Worm (Caenorhabditis elegans) whole organism, L4 larva: ENCODE results near the gene enee-1.

Source experiments
- F26F4.8 ChIP-seq: fragments of 200-800 bp; sonication (Bioruptor generic); conservative IDR thresholded peaks from 2 replicates; pipeline ENCODE4 v1.3.6; 2022; ENCODE audit warnings: missing genetic modification characterization, missing compliant biosample characterization
- F49E8.2 ChIP-seq: sonication (generic microtip); optimal IDR thresholded peaks from 2 replicates; lab custom pipeline; 2016; ENCODE audit warnings: missing compliant biosample characterization, mild to moderate bottlenecking, missing genetic modification characterization, borderline replicate concordance
- Y105C5A.15 ChIP-seq: fragments of 200-800 bp; sonication (Bioruptor generic); IDR thresholded peaks from 2 replicates; pipeline ENCODE4 v1.3.6; 2022; ENCODE audit warnings: missing genetic modification characterization, missing compliant biosample characterization
- Y5F2A.4 ChIP-seq: fragments of 200-800 bp; sonication (Bioruptor generic); optimal IDR thresholded peaks from 2 replicates; lab custom pipeline; 2018; ENCODE audit warnings: mild to moderate bottlenecking, missing genetic modification characterization, missing compliant biosample characterization
- aha-1 ChIP-seq: fragments of 150-350 bp; peaks from one replicate; lab custom pipeline; 2014; ENCODE audit warnings: missing biosample characterization, missing genetic modification characterization
- ama-1 ChIP-seq: fragments of 150-350 bp; optimal IDR thresholded peaks from 2 replicates; lab custom pipeline; 2014; ENCODE audit warnings: inconsistent platforms, mixed read lengths
- arid-1 ChIP-seq: fragments of 200-800 bp; sonication (Bioruptor generic); conservative IDR thresholded peaks from 2 replicates; pipeline ENCODE4 v1.3.6; 2022; ENCODE audit warnings: missing genetic modification reagents, missing genetic modification characterization, missing compliant biosample characterization
- dmd-6 ChIP-seq: fragments of 200-800 bp; sonication (Bioruptor generic); IDR thresholded peaks from 2 replicates; pipeline ENCODE4 v1.3.6; 2022; ENCODE audit warnings: missing genetic modification reagents, missing genetic modification characterization, missing compliant biosample characterization
- dpl-1 ChIP-seq: fragments of 150-350 bp; optimal IDR thresholded peaks from 2 replicates; lab custom pipeline; 2014; ENCODE audit warnings: missing biosample characterization, missing genetic modification reagents, missing genetic modification characterization
- dve-1 ChIP-seq: sonication (generic microtip); optimal IDR thresholded peaks from 2 replicates; lab custom pipeline; 2017; ENCODE audit warnings: antibody characterized with exemption, mild to moderate bottlenecking, missing genetic modification characterization, missing compliant biosample characterization; ENCODE audit not compliant: insufficient read depth
- egl-43 ChIP-seq: fragments of 200-800 bp; sonication (Bioruptor generic); IDR thresholded peaks from 2 replicates; pipeline ENCODE4 v1.3.6; 2022; ENCODE audit warnings: missing genetic modification reagents, missing genetic modification characterization, missing compliant biosample characterization
- fkh-10 ChIP-seq: fragments of 150-350 bp; optimal IDR thresholded peaks from 2 replicates; lab custom pipeline; 2014; ENCODE audit warnings: missing biosample characterization, missing genetic modification reagents, missing genetic modification characterization
- hif-1 ChIP-seq, 2 experiments: sonication (generic microtip); optimal IDR thresholded peaks; 2 replicates each; lab custom pipeline; 2016 to 2017; ENCODE audit warnings: missing compliant biosample characterization in 2 of 2, missing genetic modification characterization in 2 of 2, missing genetic modification reagents in 2 of 2, missing genotype in 2 of 2, mild to moderate bottlenecking in 1 of 2
- hlh-11 ChIP-seq: fragments of 200-800 bp; sonication (Bioruptor generic); optimal IDR thresholded peaks from 2 replicates; lab custom pipeline; 2018; ENCODE audit warnings: mild to moderate bottlenecking, missing genetic modification characterization, missing compliant biosample characterization
- hlh-30 ChIP-seq: sonication (generic microtip); optimal IDR thresholded peaks from 2 replicates; lab custom pipeline; 2017; ENCODE audit warnings: antibody characterized with exemption, mild to moderate bottlenecking, missing genetic modification characterization, missing compliant biosample characterization; ENCODE audit not compliant: insufficient read depth
- hmg-1.1 ChIP-seq: fragments of 200-800 bp; sonication (Bioruptor generic); IDR thresholded peaks from 2 replicates; pipeline ENCODE4 v1.3.6; 2022; ENCODE audit warnings: missing genetic modification reagents, missing genetic modification characterization, missing compliant biosample characterization
- lin-15B ChIP-seq: fragments of 150-350 bp; sonication (generic microtip); optimal IDR thresholded peaks from 3 replicates; lab custom pipeline; 2014; ENCODE audit warnings: missing biosample characterization, missing genetic modification characterization
- lin-39 ChIP-seq: fragments of 150-350 bp; optimal IDR thresholded peaks from 2 replicates; lab custom pipeline; 2014; ENCODE audit warnings: missing biosample characterization, missing genetic modification reagents, missing genetic modification characterization
- lir-3 ChIP-seq: sonication (generic microtip); optimal IDR thresholded peaks from 2 replicates; lab custom pipeline; 2016; ENCODE audit warnings: mild to moderate bottlenecking, missing genetic modification characterization, missing compliant biosample characterization
- madf-9 ChIP-seq: fragments of 200-800 bp; sonication (Bioruptor generic); conservative IDR thresholded peaks from 2 replicates; pipeline ENCODE4 v1.3.6; 2022; ENCODE audit warnings: missing genetic modification reagents, missing genetic modification characterization, missing compliant biosample characterization
- mes-2 ChIP-seq: sonication (generic microtip); optimal IDR thresholded peaks from 2 replicates; lab custom pipeline; 2016; ENCODE audit warnings: missing genotype, mild to moderate bottlenecking, missing genetic modification characterization, missing compliant biosample characterization; ENCODE audit not compliant: poor library complexity, severe bottlenecking
- mxl-2 ChIP-seq: fragments of 200-800 bp; sonication (Bioruptor generic); conservative IDR thresholded peaks from 2 replicates; pipeline ENCODE4 v1.3.6; 2022; ENCODE audit warnings: missing genetic modification reagents, missing genetic modification characterization, missing compliant biosample characterization
- nhr-102 ChIP-seq: sonication (generic microtip); optimal IDR thresholded peaks from 2 replicates; lab custom pipeline; 2016; ENCODE audit warnings: mild to moderate bottlenecking, missing genetic modification characterization, moderate library complexity, missing compliant biosample characterization
- nhr-111 ChIP-seq: fragments of 200-800 bp; sonication (Bioruptor generic); optimal IDR thresholded peaks from 2 replicates; lab custom pipeline; 2018; ENCODE audit warnings: mild to moderate bottlenecking, missing genetic modification characterization, missing compliant biosample characterization
- nhr-237 ChIP-seq: sonication (generic microtip); optimal IDR thresholded peaks from 2 replicates; lab custom pipeline; 2017; ENCODE audit warnings: missing biosample characterization, missing genetic modification characterization
- nhr-25 ChIP-seq: sonication (generic microtip); optimal IDR thresholded peaks from 2 replicates; lab custom pipeline; 2017; ENCODE audit warnings: missing genetic modification characterization, mild to moderate bottlenecking, missing compliant biosample characterization, antibody characterized with exemption, moderate library complexity, borderline replicate concordance; ENCODE audit not compliant: insufficient read depth
- nhr-28 ChIP-seq: fragments of 150-350 bp; optimal IDR thresholded peaks from 2 replicates; lab custom pipeline; 2014; ENCODE audit warnings: missing biosample characterization, missing genetic modification characterization
- nhr-42 ChIP-seq: fragments of 200-800 bp; sonication (Bioruptor generic); IDR thresholded peaks from 2 replicates; pipeline ENCODE4 v1.3.6; 2022; ENCODE audit warnings: missing genetic modification characterization, missing compliant biosample characterization
- nhr-6 ChIP-seq: fragments of 150-350 bp; optimal IDR thresholded peaks from 2 replicates; lab custom pipeline; 2014; ENCODE audit warnings: missing biosample characterization, missing genetic modification characterization
- nhr-76 ChIP-seq: fragments of 150-350 bp; optimal IDR thresholded peaks from 2 replicates; lab custom pipeline; 2014; ENCODE audit warnings: missing biosample characterization, missing genetic modification characterization
- pqm-1 ChIP-seq: sonication (generic microtip); optimal IDR thresholded peaks from 2 replicates; lab custom pipeline; 2017; ENCODE audit warnings: missing biosample characterization, missing genetic modification characterization
- rbr-2 ChIP-seq: sonication (generic microtip); optimal IDR thresholded peaks from 2 replicates; lab custom pipeline; 2016; ENCODE audit warnings: missing genotype, missing genetic modification characterization, missing compliant biosample characterization
- saeg-2 ChIP-seq: fragments of 200-800 bp; sonication (Bioruptor generic); IDR thresholded peaks from 2 replicates; pipeline ENCODE4 v1.3.6; 2022; ENCODE audit warnings: missing genetic modification reagents, missing genetic modification characterization, missing compliant biosample characterization
- skn-1 ChIP-seq: fragments of 150-350 bp; optimal IDR thresholded peaks from 2 replicates; lab custom pipeline; 2014; ENCODE audit warnings: missing biosample characterization, missing genetic modification characterization
- unc-130 ChIP-seq: sonication (generic microtip); optimal IDR thresholded peaks from 2 replicates; lab custom pipeline; 2016; ENCODE audit warnings: missing genetic modification reagents, missing genetic modification characterization, missing compliant biosample characterization
- zag-1 ChIP-seq: fragments of 150-350 bp; optimal IDR thresholded peaks from 2 replicates; lab custom pipeline; 2014; ENCODE audit warnings: missing biosample characterization, missing genetic modification characterization
- zfp-2 ChIP-seq: sonication (generic microtip); optimal IDR thresholded peaks from 2 replicates; lab custom pipeline; 2016; ENCODE audit warnings: mild to moderate bottlenecking, missing genetic modification characterization, missing compliant biosample characterization
- zip-11 ChIP-seq: fragments of 200-800 bp; sonication (Bioruptor generic); IDR thresholded peaks from 2 replicates; pipeline ENCODE4 v1.3.6; 2022; ENCODE audit warnings: missing genetic modification characterization, missing compliant biosample characterization
- ztf-7 ChIP-seq: fragments of 150-350 bp; optimal IDR thresholded peaks from 2 replicates; lab custom pipeline; 2014; ENCODE audit warnings: missing biosample characterization, missing genetic modification characterization

enee-1 gene

DNA sequence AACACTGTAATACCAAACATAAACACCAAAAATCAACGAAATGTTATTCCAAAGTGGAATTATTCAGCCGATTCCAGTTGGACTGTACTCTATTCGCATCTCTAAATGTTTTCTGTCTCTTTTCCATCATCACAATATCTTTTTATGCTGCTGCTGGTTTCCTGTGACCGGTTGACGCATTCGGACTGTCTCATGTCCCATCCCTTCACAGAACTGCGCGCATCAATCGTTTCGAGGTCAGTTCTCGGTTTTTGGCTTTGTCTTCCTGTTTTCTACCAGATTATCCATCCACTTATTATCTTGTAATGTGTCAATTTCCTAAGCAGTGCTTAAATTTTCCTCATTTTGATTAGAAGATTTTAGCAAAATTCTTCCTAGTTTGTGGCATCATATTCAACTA is 35.6 kb downstream of the enee-1 start:
- TF ChIP-seq hmg-1.1 (no peak), nhr-102 (no peak), aha-1 (tag; lab: Kevin White, UChicago) (no peak), egl-43 (GFP tag; lab: Robert Waterston, UW) (no peak), ztf-7 (tag; lab: Kevin White, UChicago) (no peak), mxl-2 (GFP tag; lab: Robert Waterston, UW) (no peak), zfp-2 (tag; lab: Kevin White, UChicago) (no peak), ama-1 (lab: Kevin White, UChicago) (no peak), F49E8.2 (tag; lab: Kevin White, UChicago) (no peak), nhr-111 (GFP tag; lab: Kevin White, UChicago) (no peak), F26F4.8 (GFP tag; lab: Robert Waterston, UW) (no peak), dve-1 (tag; lab: Kevin White, UChicago) (no peak), zag-1 (tag; lab: Kevin White, UChicago) (no peak), nhr-76 (tag; lab: Kevin White, UChicago) (no peak), hlh-30 (tag; lab: Kevin White, UChicago) (peak; percentile 47), nhr-25 (tag; lab: Kevin White, UChicago) (no peak), fkh-10 (GFP tag; lab: Kevin White, UChicago) (no peak), skn-1 (no peak), arid-1 (GFP tag; lab: Robert Waterston, UW) (no peak), Y105C5A.15 (no peak), nhr-237 (tag; lab: Kevin White, UChicago) (no peak), hlh-11 (tag; lab: Kevin White, UChicago) (peak; percentile 22), mes-2 (no peak), saeg-2 (GFP tag; lab: Robert Waterston, UW) (no peak), nhr-42 (no peak), nhr-28 (tag; lab: Kevin White, UChicago) (peak; percentile 26)
- TF ChIP-seq, all 104 proteins: peak for 3

DNA sequence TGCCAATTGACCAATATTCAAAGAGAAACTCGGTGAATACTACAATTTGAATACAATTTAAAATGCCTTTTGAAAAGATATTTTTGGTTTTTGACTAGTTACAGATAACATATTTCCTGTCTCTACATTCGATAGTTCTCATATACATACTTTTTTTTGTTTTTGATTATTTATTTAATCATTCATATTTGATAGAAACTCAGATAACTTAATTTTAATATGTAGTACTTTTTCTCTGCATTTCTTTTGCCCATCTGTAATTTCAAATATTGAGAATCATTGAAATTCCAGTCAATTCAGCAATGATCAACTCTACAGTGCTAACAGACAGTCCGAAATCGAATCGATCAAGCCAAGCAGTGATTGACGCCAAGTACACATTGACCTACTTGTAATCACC is 36.5 kb downstream of the enee-1 start, which contains the start of gene C23H3.2:
Gene C23H3.2, plus strand, starts transcription at position 301 of the 400 bp plus-strand sequence.
- TF ChIP-seq lin-15B (tag; lab: Kevin White, UChicago) (no peak), zip-11 (GFP tag; lab: Robert Waterston, UW) (no peak), nhr-6 (tag; lab: Kevin White, UChicago) (no peak), dve-1 (tag; lab: Kevin White, UChicago) (no peak), Y5F2A.4 (GFP tag; lab: Kevin White, UChicago) (no peak), unc-130 (GFP tag; lab: Kevin White, UChicago) (no peak), dpl-1 (no peak), hif-1 (tag; optimal IDR thresholded peaks at IDR 0.05; lab: Kevin White, UChicago) (no peak), lir-3 (no peak), hmg-1.1 (no peak), lin-39 (tag; lab: Kevin White, UChicago) (no peak), F26F4.8 (GFP tag; lab: Robert Waterston, UW) (no peak), madf-9 (GFP tag; lab: Robert Waterston, UW) (no peak), F49E8.2 (tag; lab: Kevin White, UChicago) (no peak), skn-1 (no peak)
- TF ChIP-seq, all 104 proteins: peak for 0

DNA sequence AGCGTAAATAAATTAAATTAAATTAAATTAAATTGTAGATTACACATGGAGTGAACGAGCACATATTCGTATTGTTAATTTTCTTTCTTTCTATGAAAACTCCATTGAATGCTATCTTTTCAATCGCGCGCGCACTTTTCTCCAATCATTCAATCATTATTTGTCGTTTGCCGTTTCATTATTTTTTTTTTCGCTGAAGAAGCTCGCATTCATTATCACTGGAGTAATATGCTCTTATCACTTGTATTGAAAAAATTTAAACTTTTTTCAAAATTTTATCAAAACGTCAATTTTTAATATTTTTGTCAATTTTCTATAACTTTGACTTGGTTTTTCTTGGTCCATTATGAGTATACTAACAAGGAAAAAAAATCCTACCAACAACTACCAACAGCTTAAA is 41.0 kb downstream of the enee-1 start:
- TF ChIP-seq rbr-2 (tag; lab: Kevin White, UChicago) (no peak), aha-1 (tag; lab: Kevin White, UChicago) (no peak), dmd-6 (GFP tag; lab: Robert Waterston, UW) (peak; percentile 32; the same call in 1 of the 2 replicates), dve-1 (tag; lab: Kevin White, UChicago) (peak; percentile 13), pqm-1 (tag; lab: Kevin White, UChicago) (peak; percentile 31)
